Fruit fly (Drosophila melanogaster): Measurements from ENCODE around the gene Mtl.

Mtl gene

dm6 chr3R:27593580-27594187 lies 42.5 kb upstream of the Mtl start:
- TF ChIP-seq Dfd (GFP tag; optimal IDR thresholded peaks at IDR 0.05) (no peak), rgr (GFP tag; optimal IDR thresholded peaks at IDR 0.05) (no peak), sage (GFP tag; optimal IDR thresholded peaks at IDR 0.05) (no peak), CrebA (GFP tag; optimal IDR thresholded peaks at IDR 0.05; ENCODE audit: borderline replicate concordance) (no peak), jim (GFP tag; optimal IDR thresholded peaks at IDR 0.05) (no peak), CG32264 (GFP tag; optimal IDR thresholded peaks at IDR 0.05) (no peak), Hr78 (GFP tag; optimal IDR thresholded peaks at IDR 0.05) (no peak), Rel (GFP tag; optimal IDR thresholded peaks at IDR 0.05) (no peak), Rel (tag; optimal IDR thresholded peaks at IDR 0.05) (no peak), N (GFP tag; optimal IDR thresholded peaks at IDR 0.05) (no peak)

- TF ChIP-seq Dif (GFP tag; optimal IDR thresholded peaks at IDR 0.05; ENCODE audit: partially characterized antibody) (no peak), woc (GFP tag; optimal IDR thresholded peaks at IDR 0.05) (no peak), brk (GFP tag; optimal IDR thresholded peaks at IDR 0.05) (no peak), Sp1 (GFP tag; optimal IDR thresholded peaks at IDR 0.05) (no peak), GATAd (GFP tag; optimal IDR thresholded peaks at IDR 0.05) (no peak), sage (GFP tag; optimal IDR thresholded peaks at IDR 0.05) (no peak), foxo (GFP tag; optimal IDR thresholded peaks at IDR 0.05) (no peak), ey (GFP tag; optimal IDR thresholded peaks at IDR 0.05) (no peak), Mio (GFP tag; optimal IDR thresholded peaks at IDR 0.05) (no peak), lola (GFP tag; optimal IDR thresholded peaks at IDR 0.05) (no peak), Hr78 (GFP tag; optimal IDR thresholded peaks at IDR 0.05) (no peak), dsf (GFP tag; optimal IDR thresholded peaks at IDR 0.05; ENCODE audit: borderline replicate concordance) (no peak), Hnf4 (GFP tag; optimal IDR thresholded peaks at IDR 0.05) (no peak), dl (GFP tag; optimal IDR thresholded peaks at IDR 0.05; ENCODE audit: insufficient read depth in 1 of 2, partially characterized antibody in 2 of 2) (no peak), CG32264 (GFP tag; optimal IDR thresholded peaks at IDR 0.05) (no peak), Abd-B (GFP tag; optimal IDR thresholded peaks at IDR 0.05) (no peak), tai (GFP tag; optimal IDR thresholded peaks at IDR 0.05) (no peak), sv (GFP tag; optimal IDR thresholded peaks at IDR 0.05) (no peak)
These were observed 40.2 kb upstream of the Mtl start, which contains the start of gene CG5639 for dm6 chr3R:27595979-27596378. Gene CG5639 (minus strand): TSS chr3R:27596130.

DNA sequence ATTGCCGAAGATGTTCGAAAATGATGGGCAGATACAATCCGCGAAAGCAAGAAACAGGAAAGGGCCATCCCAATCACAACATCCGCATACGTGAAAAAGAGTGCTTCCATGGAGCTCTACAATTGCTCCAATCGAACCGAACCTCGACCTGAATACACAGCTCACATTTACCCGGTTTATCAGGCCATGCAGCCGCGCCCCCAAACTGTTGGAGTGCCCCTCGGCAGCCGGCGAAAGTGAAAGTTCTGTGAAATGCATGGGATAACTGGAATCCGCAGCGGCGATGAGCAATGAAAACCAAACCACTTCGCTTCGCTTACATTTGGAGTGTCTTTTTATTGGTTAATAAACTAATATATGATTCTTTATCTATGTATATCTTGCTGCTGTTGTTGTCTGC lies 39.0 kb upstream of the Mtl start:
- TF ChIP-seq HLH106 (tag; optimal IDR thresholded peaks at IDR 0.05), result no peak
- no peak for TF ChIP-seq usp (GFP tag; optimal IDR thresholded peaks at IDR 0.05)
- no peak for TF ChIP-seq sv (GFP tag; optimal IDR thresholded peaks at IDR 0.05)
- no peak for TF ChIP-seq sage (GFP tag; optimal IDR thresholded peaks at IDR 0.05)
- TF ChIP-seq Dif (GFP tag; optimal IDR thresholded peaks at IDR 0.05; ENCODE audit: partially characterized antibody), result no peak
- TF ChIP-seq Vsx2 (GFP tag; optimal IDR thresholded peaks at IDR 0.05; ENCODE audit: partially characterized antibody), result no peak
- TF ChIP-seq dsf (GFP tag; optimal IDR thresholded peaks at IDR 0.05; ENCODE audit: borderline replicate concordance), result no peak
- TF ChIP-seq Sp1 (GFP tag; optimal IDR thresholded peaks at IDR 0.05), result no peak
- TF ChIP-seq fru (GFP tag; optimal IDR thresholded peaks at IDR 0.05), result no peak
- TF ChIP-seq CG9705 (GFP tag; optimal IDR thresholded peaks at IDR 0.05), result no peak
- TF ChIP-seq ey (GFP tag; optimal IDR thresholded peaks at IDR 0.05), result no peak
- no peak for TF ChIP-seq br (GFP tag; optimal IDR thresholded peaks at IDR 0.05)
- TF ChIP-seq Rel (GFP tag; optimal IDR thresholded peaks at IDR 0.05), result no peak
- TF ChIP-seq Rel (tag; optimal IDR thresholded peaks at IDR 0.05), result no peak
- TF ChIP-seq psq (GFP tag; optimal IDR thresholded peaks at IDR 0.05), result no peak
- no peak for TF ChIP-seq Mio (GFP tag; optimal IDR thresholded peaks at IDR 0.05)

DNA sequence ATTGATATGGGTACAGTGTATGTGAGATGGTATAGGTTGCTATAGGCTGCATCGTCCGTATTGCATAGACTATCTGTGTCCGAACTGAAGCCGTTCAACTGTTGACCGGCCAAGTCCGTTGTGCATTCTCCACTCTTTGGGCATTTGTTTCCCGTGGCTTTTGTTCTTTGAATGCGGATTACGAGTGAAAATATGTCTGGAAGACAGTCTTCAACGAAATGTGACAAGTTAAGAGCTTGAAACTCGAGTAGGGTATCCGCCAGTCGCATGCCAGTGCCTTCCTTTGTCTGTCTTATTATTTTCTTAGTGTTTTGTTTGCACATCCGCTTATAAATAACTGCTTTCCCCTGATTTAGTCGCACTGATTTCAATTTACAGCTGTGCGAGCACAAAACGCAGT lies 32.5 kb upstream of the Mtl start:
- TF ChIP-seq woc (GFP tag; optimal IDR thresholded peaks at IDR 0.05) (no peak), lola (GFP tag; optimal IDR thresholded peaks at IDR 0.05) (no peak), rgr (GFP tag; optimal IDR thresholded peaks at IDR 0.05) (no peak), dsf (GFP tag; optimal IDR thresholded peaks at IDR 0.05; ENCODE audit: borderline replicate concordance) (no peak), CrebA (GFP tag; optimal IDR thresholded peaks at IDR 0.05; ENCODE audit: borderline replicate concordance) (no peak), jim (GFP tag; optimal IDR thresholded peaks at IDR 0.05) (no peak), usp (GFP tag; optimal IDR thresholded peaks at IDR 0.05) (no peak)
